Fruit fly (Drosophila melanogaster): ENCODE measurements around the gene Stim.

The Stim gene

dm6 chrX:15888763-15889162 is 51.5 kb downstream of the Stim start:
- TF ChIP-seq usp (GFP tag; optimal IDR thresholded peaks at IDR 0.05) (no peak), h (GFP tag; optimal IDR thresholded peaks at IDR 0.05) (no peak), CG32264 (GFP tag; optimal IDR thresholded peaks at IDR 0.05) (no peak), pan (optimal IDR thresholded peaks at IDR 0.05) (no peak), OdsH (GFP tag; optimal IDR thresholded peaks at IDR 0.05) (no peak), jim (GFP tag; optimal IDR thresholded peaks at IDR 0.05) (no peak), fru (GFP tag; optimal IDR thresholded peaks at IDR 0.05) (no peak), tai (GFP tag; optimal IDR thresholded peaks at IDR 0.05) (no peak), dl (GFP tag; optimal IDR thresholded peaks at IDR 0.05; ENCODE audit: insufficient read depth in 1 of 2, partially characterized antibody in 2 of 2) (no peak), Hnf4 (GFP tag; optimal IDR thresholded peaks at IDR 0.05) (no peak)

- no peak for TF ChIP-seq Jra (GFP tag; optimal IDR thresholded peaks at IDR 0.05)
- no peak for TF ChIP-seq sv (GFP tag; optimal IDR thresholded peaks at IDR 0.05)
- peak; percentile 18 for TF ChIP-seq Myc (optimal IDR thresholded peaks at IDR 0.05)
- TF ChIP-seq Rel (GFP tag; optimal IDR thresholded peaks at IDR 0.05), result no peak
- TF ChIP-seq Rel (tag; optimal IDR thresholded peaks at IDR 0.05), result peak; percentile 44
- TF ChIP-seq foxo (GFP tag; optimal IDR thresholded peaks at IDR 0.05), result no peak
- TF ChIP-seq pan (optimal IDR thresholded peaks at IDR 0.05), result no peak
- TF ChIP-seq sage (GFP tag; optimal IDR thresholded peaks at IDR 0.05), result no peak
- peak; percentile 15 for TF ChIP-seq rgr (GFP tag; optimal IDR thresholded peaks at IDR 0.05)
- TF ChIP-seq Hr83 (GFP tag; optimal IDR thresholded peaks at IDR 0.05; ENCODE audit: poor library complexity, severe bottlenecking), result peak; percentile 4
- TF ChIP-seq Dfd (GFP tag; optimal IDR thresholded peaks at IDR 0.05), result no peak
Measured at dm6 chrX:15887247-15887616, 53.0 kb downstream of the Stim start, which contains the start of gene tay. tay (minus strand) TSS chrX:15887311.

dm6 chrX:15886411-15887246 is 53.6 kb downstream of the Stim start:
- TF ChIP-seq sage (GFP tag; optimal IDR thresholded peaks at IDR 0.05) (peak; percentile 67), br (GFP tag; optimal IDR thresholded peaks at IDR 0.05) (peak; percentile 21), Hr83 (GFP tag; optimal IDR thresholded peaks at IDR 0.05; ENCODE audit: poor library complexity, severe bottlenecking) (no peak), Rel (GFP tag; optimal IDR thresholded peaks at IDR 0.05) (peak; percentile 35), Rel (tag; optimal IDR thresholded peaks at IDR 0.05) (peak; percentile 38), fru (GFP tag; optimal IDR thresholded peaks at IDR 0.05) (no peak), psq (GFP tag; optimal IDR thresholded peaks at IDR 0.05) (peak; percentile 100), CG32264 (GFP tag; optimal IDR thresholded peaks at IDR 0.05) (peak; percentile 38), Sp1 (GFP tag; optimal IDR thresholded peaks at IDR 0.05) (peak; percentile 84)
